Fruit fly (Drosophila melanogaster) whole organism, embryonic: Measurements from ENCODE around the gene CG42758.

Source experiments
- Atf-2 ChIP-seq: fragments of 200-800 bp; sonication (Bioruptor generic); optimal IDR thresholded peaks from 2 replicates; lab custom pipeline; 2016; ENCODE audit warnings: missing biosample characterization, missing genetic modification characterization
- BEAF-32 ChIP-seq: fragments of 200-800 bp; sonication (Bioruptor generic); optimal IDR thresholded peaks from 3 replicates; lab custom pipeline; 2017; ENCODE audit warnings: missing biosample characterization, missing genetic modification characterization, mild to moderate bottlenecking, moderate library complexity, missing genetic modification reagents
- CG1024 ChIP-seq: fragments of 200-800 bp; sonication (Bioruptor generic); IDR thresholded peaks from 2 replicates; pipeline ENCODE4 v1.3.6; 2022; ENCODE audit warnings: missing biosample characterization, missing genetic modification characterization
- CG10366 ChIP-seq: fragments of 200-800 bp; sonication (Bioruptor generic); IDR thresholded peaks from 2 replicates; pipeline ENCODE4 v1.3.6; 2022; ENCODE audit warnings: missing biosample characterization, missing genetic modification characterization
- CG11247 ChIP-seq: fragments of 200-800 bp; sonication (Bioruptor generic); IDR thresholded peaks from 2 replicates; pipeline ENCODE4 v1.3.6; 2022; ENCODE audit warnings: missing biosample characterization, missing genetic modification characterization
- CG11723 ChIP-seq: fragments of 200-800 bp; sonication (Bioruptor generic); optimal IDR thresholded peaks from 2 replicates; lab custom pipeline; 2017; ENCODE audit warnings: missing biosample characterization, mild to moderate bottlenecking, missing genetic modification characterization
- CG13287 ChIP-seq: fragments of 200-800 bp; sonication (Bioruptor generic); IDR thresholded peaks from 2 replicates; pipeline ENCODE4 v1.3.6; 2022; ENCODE audit warnings: missing biosample characterization, missing genetic modification characterization; ENCODE audit not compliant: partially characterized antibody
- CG14050 ChIP-seq: fragments of 200-800 bp; sonication (Bioruptor generic); IDR thresholded peaks from 3 replicates; pipeline ENCODE4 v1.3.6; 2022; ENCODE audit warnings: missing biosample characterization, missing genetic modification characterization
- CG14667 ChIP-seq: fragments of 200-800 bp; sonication (Bioruptor generic); IDR thresholded peaks from 2 replicates; pipeline ENCODE4 v1.3.6; 2022; ENCODE audit warnings: missing biosample characterization, missing genetic modification characterization
- CG15601 ChIP-seq: fragments of 200-800 bp; sonication (Bioruptor generic); optimal IDR thresholded peaks from 3 replicates; lab custom pipeline; 2019; ENCODE audit warnings: missing biosample characterization, mild to moderate bottlenecking, missing genetic modification characterization, moderate library complexity
- CG17612 ChIP-seq: fragments of 200-800 bp; sonication (Bioruptor generic); IDR thresholded peaks from 2 replicates; pipeline ENCODE4 v1.3.6; 2022; ENCODE audit warnings: missing biosample characterization, missing genetic modification characterization
- CG2875 ChIP-seq: fragments of 200-800 bp; sonication (Bioruptor generic); optimal IDR thresholded peaks from 2 replicates; lab custom pipeline; 2017; ENCODE audit warnings: missing biosample characterization, mild to moderate bottlenecking, missing genetic modification characterization, missing genetic modification reagents
- CG31224 ChIP-seq: fragments of 200-800 bp; sonication (Bioruptor generic); IDR thresholded peaks from 2 replicates; pipeline ENCODE4 v1.3.6; 2022; ENCODE audit warnings: missing biosample characterization, missing genetic modification characterization
- CG31441 ChIP-seq: fragments of 200-800 bp; sonication (Bioruptor generic); IDR thresholded peaks from 2 replicates; pipeline ENCODE4 v1.3.6; 2022; ENCODE audit warnings: missing biosample characterization, missing genetic modification characterization
- CG32772 ChIP-seq: fragments of 200-800 bp; sonication (Bioruptor generic); IDR thresholded peaks from 2 replicates; pipeline ENCODE4 v1.3.6; 2022; ENCODE audit warnings: missing biosample characterization, missing genetic modification characterization
- CG3726 ChIP-seq: fragments of 200-800 bp; sonication (Bioruptor generic); IDR thresholded peaks from 3 replicates; pipeline ENCODE4, ENCODE4 v1.3.6; 2022; ENCODE audit warnings: missing biosample characterization, missing genetic modification characterization
- CG42726 ChIP-seq: fragments of 200-800 bp; sonication (Bioruptor generic); IDR thresholded peaks from 2 replicates; pipeline ENCODE4 v1.3.6; 2022; ENCODE audit warnings: missing biosample characterization, missing genetic modification characterization; ENCODE audit not compliant: partially characterized antibody
- CG4707 ChIP-seq: fragments of 200-800 bp; sonication (Bioruptor generic); optimal IDR thresholded peaks from 2 replicates; lab custom pipeline; 2018; ENCODE audit warnings: missing biosample characterization, mild to moderate bottlenecking, missing genetic modification characterization, moderate library complexity
- CG7372 ChIP-seq: fragments of 200-800 bp; sonication (Bioruptor generic); IDR thresholded peaks from 2 replicates; pipeline ENCODE4 v1.3.6; 2022; ENCODE audit warnings: missing biosample characterization, missing genetic modification characterization
- CG8359 ChIP-seq: fragments of 200-800 bp; sonication (Bioruptor generic); optimal IDR thresholded peaks from 2 replicates; lab custom pipeline; 2017; ENCODE audit warnings: missing biosample characterization, mild to moderate bottlenecking, missing genetic modification characterization, borderline replicate concordance
- CG9817 ChIP-seq: fragments of 200-800 bp; sonication (Bioruptor generic); optimal IDR thresholded peaks from 2 replicates; lab custom pipeline; 2018; ENCODE audit warnings: missing biosample characterization, mild to moderate bottlenecking, missing genetic modification characterization, moderate library complexity
- CG9932 ChIP-seq: fragments of 200-800 bp; sonication (Bioruptor generic); IDR thresholded peaks from 2 replicates; pipeline ENCODE4 v1.3.6; 2022; ENCODE audit warnings: missing biosample characterization, missing genetic modification characterization
- CkIIα-i1 ChIP-seq: fragments of 200-800 bp; sonication (Bioruptor generic); IDR thresholded peaks from 2 replicates; pipeline ENCODE4 v1.3.6; 2022; ENCODE audit warnings: missing biosample characterization, missing genetic modification characterization
- Dp ChIP-seq: fragments of 200-800 bp; sonication (Bioruptor generic); optimal IDR thresholded peaks from 2 replicates; lab custom pipeline; 2018; ENCODE audit warnings: missing biosample characterization, mild to moderate bottlenecking, missing genetic modification characterization, moderate library complexity
- Drgx ChIP-seq: fragments of 200-800 bp; sonication (Bioruptor generic); IDR thresholded peaks from 2 replicates; pipeline ENCODE4 v1.3.6; 2022; ENCODE audit warnings: missing biosample characterization, missing genetic modification characterization
- E2f2 ChIP-seq: fragments of 200-800 bp; sonication (Bioruptor generic); IDR thresholded peaks from 2 replicates; pipeline ENCODE4 v1.3.6; 2022; ENCODE audit warnings: missing biosample characterization, missing genetic modification characterization
- ERR ChIP-seq: fragments of 200-800 bp; sonication (Bioruptor generic); optimal IDR thresholded peaks from 2 replicates; lab custom pipeline; 2016; ENCODE audit warnings: missing biosample characterization, missing genetic modification characterization
- Hey ChIP-seq: fragments of 200-800 bp; sonication (Bioruptor generic); optimal IDR thresholded peaks from 3 replicates; lab custom pipeline; 2018; ENCODE audit warnings: missing biosample characterization, mild to moderate bottlenecking, missing genetic modification characterization
- Hr39 ChIP-seq: fragments of >200 bp; optimal IDR thresholded peaks from 2 replicates; lab custom pipeline; 2017
- Lpt ChIP-seq: fragments of >200 bp; optimal IDR thresholded peaks from 2 replicates; lab custom pipeline; 2018; ENCODE audit warnings: missing biosample characterization, missing genetic modification characterization
- Meics ChIP-seq: fragments of 200-800 bp; sonication (Bioruptor generic); optimal IDR thresholded peaks from 2 replicates; lab custom pipeline; 2017; ENCODE audit warnings: missing biosample characterization, mild to moderate bottlenecking, missing genetic modification characterization
- NC2α ChIP-seq: fragments of 200-800 bp; sonication (Bioruptor generic); optimal IDR thresholded peaks from 2 replicates; lab custom pipeline; 2016; ENCODE audit warnings: missing biosample characterization, missing genetic modification characterization
- NFAT ChIP-seq: fragments of 200-800 bp; sonication (Bioruptor generic); IDR thresholded peaks from 2 replicates; pipeline ENCODE4 v1.3.6; 2022; ENCODE audit warnings: missing biosample characterization, missing genetic modification characterization
- Opbp ChIP-seq: fragments of 200-800 bp; sonication (Bioruptor generic); IDR thresholded peaks from 3 replicates; pipeline ENCODE4 v1.3.6; 2022; ENCODE audit warnings: missing biosample characterization, missing genetic modification characterization; ENCODE audit not compliant: partially characterized antibody
- Sin3A ChIP-seq: fragments of >200 bp; optimal IDR thresholded peaks from 2 replicates; lab custom pipeline; 2018
- Sox102F ChIP-seq: fragments of 200-800 bp; sonication (Bioruptor generic); optimal IDR thresholded peaks from 2 replicates; lab custom pipeline; 2018; ENCODE audit warnings: missing biosample characterization, mild to moderate bottlenecking, missing genetic modification characterization, moderate library complexity
- TFAM ChIP-seq: fragments of 200-800 bp; sonication (Bioruptor generic); optimal IDR thresholded peaks from 2 replicates; lab custom pipeline; 2017; ENCODE audit warnings: missing biosample characterization, missing genetic modification characterization, inconsistent platforms
- ato ChIP-seq: fragments of 200-800 bp; sonication (Bioruptor generic); IDR thresholded peaks from 2 replicates; pipeline ENCODE4 v1.3.6; 2022; ENCODE audit warnings: missing biosample characterization, missing genetic modification characterization; ENCODE audit not compliant: partially characterized antibody
- bigmax ChIP-seq: fragments of 200-800 bp; sonication (Bioruptor generic); optimal IDR thresholded peaks from 2 replicates; lab custom pipeline; 2018; ENCODE audit warnings: missing biosample characterization, mild to moderate bottlenecking, missing genetic modification characterization
- chif ChIP-seq, 2 experiments: fragments of 200-800 bp; sonication (Bioruptor generic); optimal IDR thresholded peaks; 3 replicates each; lab custom pipeline; 2016; ENCODE audit warnings: missing biosample characterization in 2 of 2, missing genetic modification characterization in 2 of 2
- chinmo ChIP-seq: fragments of 200-800 bp; sonication (Bioruptor generic); IDR thresholded peaks from 4 replicates; pipeline ENCODE4 v1.3.6; 2022; ENCODE audit warnings: missing biosample characterization, missing genetic modification characterization; ENCODE audit not compliant: partially characterized antibody
- hbn ChIP-seq: fragments of 200-800 bp; sonication (Bioruptor generic); IDR thresholded peaks from 2 replicates; pipeline ENCODE4 v1.3.6; 2022; ENCODE audit warnings: missing biosample characterization, missing genetic modification characterization; ENCODE audit not compliant: partially characterized antibody
- hth ChIP-seq: fragments of >200 bp; optimal IDR thresholded peaks from 2 replicates; lab custom pipeline; 2017; ENCODE audit warnings: inconsistent platforms
- lmd ChIP-seq: fragments of 200-800 bp; sonication (Bioruptor generic); IDR thresholded peaks from 2 replicates; pipeline ENCODE4 v1.3.6; 2022; ENCODE audit warnings: missing biosample characterization, missing genetic modification characterization
- maf-S ChIP-seq: fragments of 200-800 bp; sonication (Bioruptor generic); optimal IDR thresholded peaks from 2 replicates; lab custom pipeline; 2016; ENCODE audit warnings: missing biosample characterization, missing genetic modification characterization
- org-1 ChIP-seq: fragments of 200-800 bp; sonication (Bioruptor generic); optimal IDR thresholded peaks from 2 replicates; lab custom pipeline; 2017; ENCODE audit warnings: missing biosample characterization, missing genetic modification characterization
- otp ChIP-seq: fragments of 200-800 bp; sonication (Bioruptor generic); IDR thresholded peaks from 3 replicates; pipeline ENCODE4, ENCODE4 v1.3.6; 2022; ENCODE audit warnings: missing biosample characterization, missing genetic modification characterization
- pita ChIP-seq: fragments of 200-800 bp; sonication (Bioruptor generic); optimal IDR thresholded peaks from 2 replicates; lab custom pipeline; 2017; ENCODE audit warnings: missing biosample characterization, mild to moderate bottlenecking, missing genetic modification characterization
- sr ChIP-seq: fragments of 200-800 bp; sonication (Bioruptor generic); IDR thresholded peaks from 3 replicates; pipeline ENCODE4 v1.3.6; 2022; ENCODE audit warnings: missing biosample characterization, missing genetic modification characterization
- tgo ChIP-seq: fragments of 200-800 bp; sonication (Bioruptor generic); IDR thresholded peaks from 3 replicates; pipeline ENCODE4 v1.3.6; 2022; ENCODE audit warnings: missing biosample characterization, missing genetic modification characterization
- trh ChIP-seq: fragments of 200-800 bp; sonication (Bioruptor generic); optimal IDR thresholded peaks from 2 replicates; lab custom pipeline; 2016; ENCODE audit warnings: missing biosample characterization, missing genetic modification characterization
- tx ChIP-seq: fragments of 200-800 bp; sonication (Bioruptor generic); optimal IDR thresholded peaks from 2 replicates; lab custom pipeline; 2016; ENCODE audit warnings: missing biosample characterization, missing genetic modification characterization
- unpg ChIP-seq: fragments of 200-800 bp; sonication (Bioruptor generic); optimal IDR thresholded peaks from 3 replicates; lab custom pipeline; 2018; ENCODE audit warnings: missing biosample characterization, mild to moderate bottlenecking, missing genetic modification characterization, moderate library complexity

The CG42758 gene

dm6 chr3L:14559659-14560058 lies 7.6 kb upstream of the CG42758 start, which contains the start of gene CG34039 (continued):
- no peak for TF ChIP-seq CG14050 (GFP tag; lab: Robert Waterston, UW)
- TF ChIP-seq chif (GFP tag; optimal IDR thresholded peaks at IDR 0.05; lab: Kevin White, UChicago), result no peak
- peak; percentile 96 for TF ChIP-seq Dp
- TF ChIP-seq CG14667 (GFP tag; lab: Robert Waterston, UW), result no peak
- TF ChIP-seq maf-S (GFP tag; lab: Kevin White, UChicago), result no peak
- TF ChIP-seq NC2α (GFP tag; lab: Kevin White, UChicago), result no peak
- TF ChIP-seq unpg (GFP tag; lab: Kevin White, UChicago), result no peak
- no peak for TF ChIP-seq bigmax (GFP tag; lab: Kevin White, UChicago)
- peak; percentile 90 for TF ChIP-seq chinmo
- no peak for TF ChIP-seq org-1 (GFP tag; lab: Kevin White, UChicago)
- TF ChIP-seq Lpt (GFP tag; lab: Kevin White, UChicago), result no peak
- peak; percentile 98 for TF ChIP-seq CG13287 (GFP tag; lab: Robert Waterston, UW)
- TF ChIP-seq CG8359 (GFP tag; lab: Kevin White, UChicago), result no peak
- 0 out of 2 replicates have a peak, but pooled peaks have one; percentile 21 for TF ChIP-seq CG31441 (GFP tag; lab: Robert Waterston, UW)
- peak; percentile 82; the same call in 2 of the 3 replicates for TF ChIP-seq Opbp (GFP tag; lab: Robert Waterston, UW)
- peak; percentile 94 for TF ChIP-seq hbn (GFP tag; lab: Robert Waterston, UW)
- TF ChIP-seq pita, result no peak
- no peak for TF ChIP-seq otp (GFP tag; lab: Robert Waterston, UW)
- no peak for TF ChIP-seq Hr39 (lab: Kevin White, UChicago)
- TF ChIP-seq Meics (GFP tag; lab: Kevin White, UChicago), result no peak
- TF ChIP-seq CG3726 (GFP tag; lab: Robert Waterston, UW), result no peak
- TF ChIP-seq Hey (tag; lab: Kevin White, UChicago), result no peak
- TF ChIP-seq CG7372 (GFP tag; lab: Robert Waterston, UW), result no peak
- peak; percentile 74; the same call in 1 of the 2 replicates for TF ChIP-seq CG42726 (GFP tag; lab: Robert Waterston, UW)
- no peak for TF ChIP-seq CG11247
- no peak for TF ChIP-seq CG10366 (GFP tag; lab: Robert Waterston, UW)
- TF ChIP-seq Atf-2, result no peak
- peak; percentile 65 for TF ChIP-seq CG15601
- TF ChIP-seq trh, result no peak
- no peak for TF ChIP-seq TFAM
- TF ChIP-seq CG17612 (GFP tag; lab: Robert Waterston, UW), result no peak
- TF ChIP-seq CG9932 (GFP tag; lab: Robert Waterston, UW), result no peak
- TF ChIP-seq Sox102F (GFP tag; lab: Kevin White, UChicago), result no peak
- peak; percentile 88 for TF ChIP-seq BEAF-32 (GFP tag; lab: Kevin White, UChicago)
- no peak for TF ChIP-seq CG11723 (GFP tag; lab: Kevin White, UChicago)
- no peak for TF ChIP-seq NFAT
- TF ChIP-seq CG1024, result no peak
- peak; percentile 97 for TF ChIP-seq E2f2 (GFP tag; lab: Robert Waterston, UW)
- TF ChIP-seq ato (GFP tag; lab: Robert Waterston, UW), result peak; percentile 91
- TF ChIP-seq CkIIα-i1 (GFP tag; lab: Robert Waterston, UW), result no peak
- no peak for TF ChIP-seq ERR (GFP tag; lab: Kevin White, UChicago)
- no peak for TF ChIP-seq CG31224 (GFP tag; lab: Robert Waterston, UW)
- TF ChIP-seq Drgx (GFP tag; lab: Robert Waterston, UW), result no peak
- no peak for TF ChIP-seq lmd (GFP tag; lab: Robert Waterston, UW)
- no peak for TF ChIP-seq CG2875 (GFP tag; lab: Kevin White, UChicago)
- TF ChIP-seq CG32772 (GFP tag; lab: Robert Waterston, UW), result no peak
- no peak for TF ChIP-seq tx (GFP tag; lab: Kevin White, UChicago)
- TF ChIP-seq CG4707, result no peak
- TF ChIP-seq hth (lab: Kevin White, UChicago), result no peak
- TF ChIP-seq sr (GFP tag; lab: Robert Waterston, UW), result no peak
- TF ChIP-seq tgo (GFP tag; lab: Robert Waterston, UW), result no peak
- TF ChIP-seq Sin3A (lab: Kevin White, UChicago), result no peak
- TF ChIP-seq CG9817 (tag; lab: Kevin White, UChicago), result no peak
